Worm (Caenorhabditis elegans): Measurements from ENCODE around the gene acr-2.

The acr-2 gene

DNA sequence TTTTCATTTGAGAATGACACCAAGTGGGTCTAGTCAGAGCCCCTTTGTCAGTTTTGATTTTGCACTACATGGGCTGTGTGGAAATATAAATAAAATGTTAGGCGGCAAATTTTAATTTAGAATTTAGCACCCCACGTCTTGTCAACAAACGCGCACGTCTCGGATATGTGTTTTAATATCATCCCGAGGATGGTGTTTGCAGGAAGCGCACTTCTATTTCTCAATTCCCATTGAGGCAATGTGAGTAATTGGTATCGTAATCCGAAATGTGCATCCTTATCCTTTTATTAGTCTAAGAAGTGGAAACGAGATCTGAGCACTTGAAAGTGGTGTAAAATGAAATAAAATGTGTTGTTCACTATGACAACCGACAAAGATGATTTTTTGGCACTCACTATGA lies 14.6 kb upstream of the acr-2 start:
- no peak for TF ChIP-seq unc-62 (GFP tag; optimal IDR thresholded peaks at IDR 0.05)

DNA sequence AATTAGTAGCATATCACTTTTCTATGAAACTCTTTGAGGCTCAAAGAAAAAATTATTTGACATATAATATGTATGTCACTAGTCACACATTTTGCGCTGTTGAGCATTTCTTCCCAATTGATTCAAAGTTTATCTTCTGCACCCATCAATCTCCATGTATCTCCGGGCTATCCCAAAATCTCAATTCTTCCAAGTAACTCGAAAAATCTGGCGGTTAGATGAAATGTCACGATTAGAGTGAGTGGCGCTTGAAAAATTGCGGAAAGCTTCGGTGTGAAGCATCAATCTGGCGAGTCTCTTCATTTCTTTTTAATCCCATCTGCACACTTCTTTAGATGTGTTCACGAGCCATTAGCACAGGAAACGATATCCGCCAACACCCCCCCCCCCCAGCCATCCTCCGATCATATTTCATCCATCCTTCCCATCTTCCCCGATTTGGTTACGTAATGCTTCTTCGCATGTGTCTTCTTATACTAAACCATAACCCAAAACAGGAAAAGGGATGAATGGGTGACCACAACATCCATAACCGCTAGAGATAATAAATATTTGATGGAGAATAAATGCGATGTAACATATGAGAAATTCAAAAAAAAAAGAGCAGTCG lies 13.3 kb upstream of the acr-2 start:
- TF ChIP-seq unc-62 (GFP tag; optimal IDR thresholded peaks at IDR 0.05) = no peak

DNA sequence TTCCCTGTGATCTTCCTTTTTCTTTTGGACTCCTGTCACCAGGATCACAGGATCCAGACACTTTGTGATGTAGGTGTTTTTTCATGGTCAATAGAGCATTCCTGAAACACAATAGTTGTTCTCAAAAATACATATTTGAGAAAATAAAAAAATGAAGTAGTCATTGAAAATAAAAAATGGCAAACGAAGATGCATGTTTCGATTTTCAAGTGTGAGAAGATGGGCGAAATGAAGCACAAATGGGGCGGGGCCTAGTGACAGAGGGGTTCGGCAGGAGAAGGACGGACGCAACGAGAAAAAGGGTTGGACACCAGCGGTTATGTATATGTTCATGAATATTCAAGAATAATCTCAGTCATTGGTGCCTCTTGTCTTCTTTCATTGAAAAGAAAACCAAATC lies 12.4 kb upstream of the acr-2 start, which contains the start of gene F38B6.6:
Gene F38B6.6 (minus strand): TSS at position 101 of the 400 bp plus-strand sequence.
- no peak for TF ChIP-seq unc-62 (GFP tag; optimal IDR thresholded peaks at IDR 0.05)

DNA sequence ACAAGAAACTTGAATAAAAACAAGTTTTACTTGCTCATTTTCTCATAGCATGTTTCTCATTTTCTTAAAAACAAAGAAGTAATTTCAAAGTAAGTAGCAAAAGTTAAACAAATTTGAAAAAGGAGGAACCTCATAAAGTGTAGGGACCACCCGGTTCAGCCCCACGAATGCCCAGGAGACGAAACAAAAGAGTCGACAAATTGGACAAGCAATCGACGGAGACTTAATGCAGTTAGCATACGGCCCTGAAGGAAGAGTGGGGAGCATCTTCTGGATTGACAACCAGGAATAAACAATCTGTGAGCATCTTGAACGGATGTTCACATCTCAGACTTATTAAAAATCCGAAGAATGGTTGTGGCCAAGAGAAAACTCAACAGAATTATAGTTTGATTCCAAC lies 10.7 kb upstream of the acr-2 start:
- no peak for TF ChIP-seq unc-62 (GFP tag; optimal IDR thresholded peaks at IDR 0.05)

DNA sequence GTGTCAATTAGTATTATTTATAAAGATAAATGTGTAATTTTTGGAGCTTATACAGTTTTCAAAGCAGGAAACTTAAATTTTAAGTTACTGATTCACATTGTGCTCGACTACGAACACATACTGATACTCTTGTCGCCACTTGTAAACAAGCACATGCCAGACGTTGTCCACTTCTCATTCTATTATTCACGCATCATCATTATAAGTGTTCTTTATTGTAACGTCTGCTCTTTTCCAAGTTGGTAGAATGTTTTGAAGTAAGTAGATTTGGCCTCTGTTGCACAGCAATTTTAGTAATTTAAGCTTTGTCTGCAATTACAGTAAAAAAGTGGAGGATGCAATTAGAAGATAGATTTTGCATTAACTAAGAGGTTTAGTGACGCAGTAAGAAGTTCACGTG lies 9.5 kb upstream of the acr-2 start:
- no peak for TF ChIP-seq unc-62 (GFP tag; optimal IDR thresholded peaks at IDR 0.05)

DNA sequence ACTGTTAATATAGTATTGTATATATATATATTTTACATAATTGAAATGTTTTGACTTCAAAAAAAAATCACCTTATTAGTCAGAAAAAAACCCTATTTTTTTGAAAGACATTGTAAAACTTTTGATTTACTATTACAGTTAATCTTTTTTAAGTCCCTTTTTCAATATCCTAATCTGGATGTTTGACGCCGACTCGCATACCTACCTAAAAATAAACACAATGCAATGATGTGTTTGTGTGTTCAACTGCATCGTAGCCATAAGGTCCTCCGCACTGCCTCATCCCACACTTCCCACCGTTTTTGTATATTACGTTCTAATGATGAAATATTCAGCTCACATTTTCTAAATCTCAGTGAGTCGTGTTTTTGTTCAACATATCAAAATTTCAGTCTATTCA lies 9.0 kb upstream of the acr-2 start, which contains the start of gene F38B6.3:
Gene F38B6.3 (plus strand): TSS at position 301 of the 400 bp plus-strand sequence.
- TF ChIP-seq unc-62 (GFP tag; optimal IDR thresholded peaks at IDR 0.05) = no peak

DNA sequence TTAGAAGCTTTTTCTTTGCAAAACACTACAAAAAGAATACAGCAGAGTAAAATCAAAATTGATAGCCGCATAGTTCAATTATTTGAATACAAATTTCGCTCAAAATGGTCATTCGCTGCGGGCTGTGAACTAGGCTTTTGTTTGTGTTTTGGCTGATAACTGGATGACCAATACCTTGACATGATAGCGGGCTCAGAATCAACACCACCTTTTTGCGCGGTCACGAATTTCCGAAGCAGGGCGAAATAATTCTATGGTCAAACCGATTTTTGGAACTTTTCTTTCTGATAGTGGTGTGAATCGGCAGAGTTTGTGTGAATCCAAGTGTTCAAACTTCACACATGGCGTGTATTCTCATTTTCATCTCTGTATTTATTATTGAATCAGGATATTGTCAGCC lies 4.1 kb upstream of the acr-2 start, which contains the start of the genes F38B6.7 and F38B6.2:
Gene F38B6.7 (minus strand): TSS at position 101 of the 400 bp plus-strand sequence.
Gene F38B6.2 (plus strand): TSS at position 267 of the 400 bp plus-strand sequence.
- no peak for TF ChIP-seq unc-62 (GFP tag; optimal IDR thresholded peaks at IDR 0.05)

DNA sequence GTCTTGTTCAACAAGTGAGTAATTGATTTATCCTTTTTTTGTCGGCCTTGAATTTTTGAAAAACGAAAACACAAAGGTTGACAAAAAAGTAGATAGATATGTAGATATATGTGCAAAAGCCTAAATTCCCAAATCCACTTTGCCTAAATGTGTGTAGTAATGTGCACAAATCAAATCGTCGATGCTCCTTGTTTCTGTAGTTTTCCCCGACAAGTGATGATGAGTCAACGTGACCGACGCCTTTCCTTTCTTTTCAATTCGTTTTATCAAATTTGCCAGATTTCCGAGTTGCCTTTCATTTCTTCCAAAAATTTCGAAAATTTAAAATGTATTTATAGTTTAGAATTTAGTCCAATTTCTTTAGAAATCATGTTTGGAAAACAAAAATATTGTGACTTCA lies 2.8 kb downstream of the acr-2 start:
- no peak for TF ChIP-seq unc-62 (GFP tag; optimal IDR thresholded peaks at IDR 0.05)

DNA sequence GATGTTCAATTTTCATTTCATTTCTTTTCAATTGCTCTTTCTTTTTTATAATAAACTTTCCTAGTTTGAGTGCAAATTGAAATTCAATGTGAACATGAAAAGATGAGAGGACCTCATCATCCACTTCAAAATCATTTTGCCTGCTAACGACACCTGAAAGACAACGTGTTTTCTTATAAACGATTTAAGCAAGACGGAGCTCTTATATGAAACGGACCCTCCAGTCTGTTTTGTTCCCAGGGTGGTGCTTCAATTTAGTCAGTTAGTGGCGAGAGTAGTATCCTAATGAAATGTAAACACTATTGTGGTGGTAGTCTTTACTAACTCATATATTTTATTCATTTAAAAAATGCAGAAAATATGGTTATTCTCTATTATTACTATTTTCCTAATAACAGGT lies 6.9 kb downstream of the acr-2 start, which contains the start of gene acr-3:
Gene acr-3 (plus strand): TSS at position 301 of the 400 bp plus-strand sequence.
- no peak for TF ChIP-seq unc-62 (GFP tag; optimal IDR thresholded peaks at IDR 0.05)

DNA sequence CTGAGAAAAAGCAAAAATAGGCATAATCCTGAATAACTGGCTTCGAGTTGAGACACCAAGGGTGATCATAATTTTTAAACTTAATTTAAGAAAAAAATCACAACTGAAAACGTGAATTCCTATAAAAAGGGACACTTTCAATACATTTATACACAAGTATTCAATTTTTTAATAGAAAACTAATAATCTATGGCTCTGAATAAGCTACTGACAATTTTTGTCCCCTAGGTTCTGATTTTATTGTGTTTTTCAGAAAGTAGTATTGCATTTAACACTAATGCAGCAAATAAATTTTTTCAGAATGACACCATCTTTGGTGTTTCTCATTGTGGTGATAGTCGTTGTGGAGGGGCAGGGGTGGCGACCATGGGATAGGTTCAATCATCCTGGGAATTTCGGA lies 10.9 kb downstream of the acr-2 start, which contains the start of gene nas-11:
Gene nas-11 (plus strand): TSS at position 301 of the 400 bp plus-strand sequence.
- TF ChIP-seq unc-62 (GFP tag; optimal IDR thresholded peaks at IDR 0.05) = no peak

DNA sequence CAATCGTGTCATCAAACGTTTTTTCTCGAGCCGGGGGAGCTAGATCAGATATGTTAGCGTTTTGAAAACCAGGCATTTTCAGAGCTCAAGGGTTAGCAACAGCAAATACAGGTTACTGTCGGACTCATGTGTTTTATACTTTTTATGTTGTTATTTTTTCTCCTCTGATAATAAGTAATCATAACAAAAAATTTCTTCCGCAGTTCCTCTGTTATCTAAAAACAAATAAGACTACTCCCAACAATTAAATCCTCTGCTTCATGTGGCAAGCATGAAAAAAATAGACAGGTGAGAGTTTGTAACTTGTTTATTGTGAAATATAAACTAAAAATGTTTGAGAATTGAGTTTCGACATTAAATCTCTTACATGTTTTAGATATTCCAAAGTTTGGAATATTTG lies 16.2 kb downstream of the acr-2 start, which contains the start of gene smf-2:
Gene smf-2 (minus strand): TSS at position 101 of the 400 bp plus-strand sequence.
- TF ChIP-seq unc-62 (GFP tag; optimal IDR thresholded peaks at IDR 0.05) = no peak

ce11 chrX:6722966-6723365 lies 20.6 kb downstream of the acr-2 start, which contains the start of gene smf-1:
Gene smf-1 (minus strand): TSS chrX:6723066.
- TF ChIP-seq unc-62 (GFP tag; optimal IDR thresholded peaks at IDR 0.05) = no peak

- no peak for TF ChIP-seq unc-62 (GFP tag; optimal IDR thresholded peaks at IDR 0.05)
Observed at ce11 chrX:6725260-6725718, 22.9 kb downstream of the acr-2 start, which contains the start of gene slc-25A10. Gene slc-25A10 (minus strand): TSS chrX:6725668.

DNA sequence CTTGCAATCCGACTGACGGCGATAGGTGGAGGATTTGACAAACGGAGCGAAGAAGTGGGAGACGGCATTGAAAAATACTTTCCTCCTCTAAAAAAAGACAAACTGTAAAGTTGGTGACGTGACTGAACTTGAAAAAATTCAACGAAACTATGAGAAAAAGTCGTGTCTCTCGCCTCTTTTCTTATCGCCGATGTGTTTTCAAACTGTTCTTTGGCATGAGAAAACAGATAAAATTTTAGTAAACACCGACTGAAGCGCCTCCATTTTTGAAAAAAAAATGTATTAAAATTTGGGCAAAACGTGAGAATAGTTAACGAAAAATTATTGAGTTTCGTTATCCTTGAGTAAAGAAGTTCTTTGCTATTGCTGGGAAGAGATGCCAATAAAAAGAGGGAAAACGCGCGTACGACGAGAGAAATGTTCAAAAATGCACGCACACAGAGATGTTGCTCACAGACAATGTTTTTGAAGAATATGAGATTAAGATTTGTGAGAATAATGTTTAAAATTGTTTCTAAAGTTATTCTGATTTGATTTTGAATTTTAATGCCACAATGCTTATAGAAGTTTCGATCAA lies 26.6 kb downstream of the acr-2 start:
- TF ChIP-seq unc-62 (GFP tag; optimal IDR thresholded peaks at IDR 0.05) = no peak

ce11 chrX:6729593-6729992 lies 27.2 kb downstream of the acr-2 start, which contains the start of gene K11G12.6:
Gene K11G12.6 (minus strand): TSS chrX:6729657.
- TF ChIP-seq unc-62 (GFP tag; optimal IDR thresholded peaks at IDR 0.05) = no peak

- TF ChIP-seq unc-62 (GFP tag; optimal IDR thresholded peaks at IDR 0.05) = no peak
Observed at ce11 chrX:6733201-6733600, 30.9 kb downstream of the acr-2 start, which contains the start of gene R03E9.2. Gene R03E9.2 (minus strand): TSS chrX:6733301.

DNA sequence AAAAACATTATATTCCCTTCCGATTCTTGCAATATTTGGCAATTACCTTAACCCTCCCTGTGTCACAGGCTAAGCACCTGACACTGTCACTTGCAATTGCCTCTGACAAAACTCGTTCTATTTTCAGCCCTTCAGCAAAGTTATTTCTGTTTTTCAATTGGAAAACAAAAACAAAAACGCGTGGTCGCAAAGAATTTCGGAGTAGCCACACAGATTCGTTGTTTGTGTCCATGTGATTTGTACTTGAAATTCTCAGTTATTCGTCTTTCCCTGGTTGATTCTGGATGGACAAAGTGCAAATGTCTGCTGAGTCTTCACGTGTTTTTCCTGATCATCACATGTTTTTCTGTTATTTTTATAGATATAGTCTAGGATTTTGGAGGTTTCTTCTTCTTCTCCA lies 33.1 kb downstream of the acr-2 start:
- no peak for TF ChIP-seq unc-62 (GFP tag; optimal IDR thresholded peaks at IDR 0.05)
